Worm (Caenorhabditis elegans) whole organism, L4/young adult: ENCODE results near the gene efn-3.
"Not testable (repeated sequence)": the region's sequence is repeated elsewhere in the genome, so short reads cannot be mapped to it uniquely, and the experiment has no call there.

ENCODE experiments used
- W03F9.2 ChIP-seq: fragments of 150-350 bp; optimal IDR thresholded peaks from 2 replicates; lab custom pipeline; 2014; ENCODE audit warnings: missing biosample characterization, missing genetic modification characterization
- dao-5 ChIP-seq: sonication (generic microtip); optimal IDR thresholded peaks from 2 replicates; lab custom pipeline; 2016; ENCODE audit warnings: missing genotype, missing genetic modification characterization, moderate library complexity, missing compliant biosample characterization
- him-1 ChIP-seq: sonication (generic microtip); optimal IDR thresholded peaks from 2 replicates; lab custom pipeline; 2016; ENCODE audit warnings: missing genotype, missing genetic modification reagents, missing genetic modification characterization, missing compliant biosample characterization

Gene efn-3

DNA sequence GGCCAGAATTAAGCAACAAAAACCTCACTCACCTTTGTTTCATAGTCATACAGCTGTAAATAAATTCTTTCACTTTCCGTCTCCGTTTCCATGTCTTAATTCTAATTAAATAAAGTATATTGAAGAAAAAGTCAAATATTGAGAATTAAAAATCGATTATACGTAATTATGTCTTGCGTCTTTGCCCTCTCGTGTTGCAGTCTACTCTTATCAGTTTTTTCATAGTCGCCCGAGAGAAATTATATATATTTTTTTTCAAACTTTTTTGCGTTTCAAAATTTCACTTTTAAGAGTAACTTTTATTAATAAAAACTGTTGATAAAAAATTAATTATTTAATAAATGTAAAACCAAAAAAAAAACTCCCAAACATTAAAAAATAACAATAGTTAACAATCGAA lies 20.8 kb downstream of the efn-3 start, which contains the start of gene flr-1:
TSS of gene flr-1 (minus strand) at position 101 of the 400 bp plus-strand sequence.
- TF ChIP-seq him-1 (tag; lab: Kevin White, UChicago): no peak
- TF ChIP-seq dao-5: no peak
- no peak for TF ChIP-seq W03F9.2 (tag; lab: Kevin White, UChicago)

DNA sequence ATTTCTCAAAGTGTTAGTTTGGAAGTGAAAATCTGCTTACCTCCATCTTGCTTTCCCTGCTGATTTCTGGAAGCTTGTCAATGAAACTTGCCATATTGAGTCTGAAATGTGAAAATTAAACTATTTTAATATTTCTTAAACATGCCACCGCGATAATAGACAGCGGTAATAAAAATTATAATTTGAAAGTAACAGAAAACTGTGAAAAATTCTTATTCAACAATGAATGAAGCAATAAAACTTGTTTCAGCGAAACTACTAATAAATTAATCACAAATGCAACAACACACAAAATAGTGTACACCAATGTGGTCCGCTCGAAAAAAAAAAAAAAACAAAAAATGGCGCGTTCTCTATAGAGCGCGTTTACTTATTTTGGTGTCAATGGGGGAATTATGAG lies 25.7 kb downstream of the efn-3 start, which contains the start of gene F02D10.6:
TSS of gene F02D10.6 (minus strand) at position 101 of the 400 bp plus-strand sequence.
- TF ChIP-seq W03F9.2 (tag; lab: Kevin White, UChicago): no peak
- no peak for TF ChIP-seq dao-5
- no peak for TF ChIP-seq him-1 (tag; lab: Kevin White, UChicago)

DNA sequence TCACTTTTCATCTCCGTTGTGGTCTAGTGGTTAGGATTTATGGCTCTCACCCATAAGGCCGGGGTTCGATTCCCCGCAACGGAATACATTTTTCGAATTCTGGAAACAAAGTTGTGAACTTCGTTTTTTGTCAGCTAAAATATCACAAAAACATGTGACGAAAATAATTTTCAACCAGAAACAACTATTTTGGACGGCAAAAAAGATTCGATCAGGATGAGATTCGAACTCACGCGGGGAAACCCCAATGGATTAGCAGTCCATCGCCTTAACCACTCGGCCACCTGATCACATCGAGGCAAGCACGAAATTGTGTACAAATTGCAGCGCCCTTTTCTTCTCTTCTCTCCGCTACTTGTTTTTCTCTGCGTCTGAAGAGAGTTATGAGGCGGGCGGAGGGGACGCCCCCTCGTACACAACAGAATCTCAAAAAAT lies 28.6 kb downstream of the efn-3 start:
- TF ChIP-seq him-1 (tag; lab: Kevin White, UChicago): peak; percentile 69
- TF ChIP-seq W03F9.2 (tag; lab: Kevin White, UChicago): peak; percentile 44
- TF ChIP-seq dao-5: peak; percentile 68

DNA sequence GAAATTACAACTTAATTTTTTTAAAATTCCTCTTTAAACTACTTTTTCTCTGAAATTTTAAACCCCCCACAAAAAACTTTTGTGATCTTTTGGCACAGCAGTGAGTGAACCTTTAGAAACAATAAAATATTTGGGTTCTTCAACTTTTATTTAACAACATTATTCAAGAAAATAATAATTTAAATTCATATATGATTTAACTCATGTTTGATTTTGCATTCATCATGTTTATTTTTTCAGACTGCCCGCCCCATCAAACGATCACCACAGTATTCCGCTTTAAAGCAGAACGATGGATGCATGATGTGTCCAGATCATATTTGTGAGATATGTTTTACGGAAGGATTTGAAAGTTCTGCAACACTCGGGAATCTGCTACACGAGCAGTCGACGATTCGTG lies 30.8 kb downstream of the efn-3 start, which contains the start of gene set-8:
TSS of gene set-8 (plus strand) at position 301 of the 400 bp plus-strand sequence.
- TF ChIP-seq him-1 (tag; lab: Kevin White, UChicago) (no peak), W03F9.2 (tag; lab: Kevin White, UChicago) (no peak), dao-5 (no peak)

DNA sequence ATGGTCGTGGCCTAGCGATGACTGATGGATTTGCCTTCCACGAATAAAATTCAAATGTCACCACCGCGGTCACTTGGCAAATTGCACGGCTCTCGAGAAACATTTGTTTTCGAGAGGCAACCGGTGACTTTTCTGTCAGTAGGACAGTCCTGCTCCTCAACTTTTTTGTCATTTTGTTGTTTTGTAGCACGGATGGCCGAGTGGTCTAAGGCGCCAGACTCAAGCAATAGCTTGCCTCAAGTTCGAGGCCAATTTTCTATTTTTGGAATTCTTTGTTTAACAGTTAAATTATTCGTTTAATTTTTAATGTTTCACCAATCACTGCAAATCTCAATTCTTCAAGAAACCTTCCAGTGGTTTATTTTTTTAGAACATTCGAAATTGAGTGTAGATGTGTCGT lies 33.0 kb downstream of the efn-3 start:
- TF ChIP-seq dao-5 (no peak), W03F9.2 (tag; lab: Kevin White, UChicago) (no peak), him-1 (tag; lab: Kevin White, UChicago) (no peak)

DNA sequence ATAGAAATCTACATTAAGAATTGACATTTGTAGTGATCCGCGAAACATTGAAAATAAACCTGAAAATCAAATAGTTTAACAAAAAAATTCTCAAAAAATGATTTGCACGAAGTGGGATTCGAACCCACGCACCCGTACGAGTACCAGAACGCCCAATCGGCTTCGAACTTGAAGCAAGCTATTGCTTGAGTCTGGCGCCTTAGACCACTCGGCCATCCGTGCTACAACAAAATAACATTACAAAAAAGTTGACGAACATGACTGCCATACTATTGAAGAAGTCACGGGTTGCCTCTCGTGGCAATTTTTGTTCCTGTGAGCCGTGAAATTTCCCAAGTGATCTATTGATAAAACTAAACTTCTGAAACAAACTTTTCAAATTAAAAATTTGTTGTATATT lies 34.0 kb downstream of the efn-3 start:
- no peak for TF ChIP-seq dao-5
- TF ChIP-seq him-1 (tag; lab: Kevin White, UChicago): no peak
- no peak for TF ChIP-seq W03F9.2 (tag; lab: Kevin White, UChicago)

DNA sequence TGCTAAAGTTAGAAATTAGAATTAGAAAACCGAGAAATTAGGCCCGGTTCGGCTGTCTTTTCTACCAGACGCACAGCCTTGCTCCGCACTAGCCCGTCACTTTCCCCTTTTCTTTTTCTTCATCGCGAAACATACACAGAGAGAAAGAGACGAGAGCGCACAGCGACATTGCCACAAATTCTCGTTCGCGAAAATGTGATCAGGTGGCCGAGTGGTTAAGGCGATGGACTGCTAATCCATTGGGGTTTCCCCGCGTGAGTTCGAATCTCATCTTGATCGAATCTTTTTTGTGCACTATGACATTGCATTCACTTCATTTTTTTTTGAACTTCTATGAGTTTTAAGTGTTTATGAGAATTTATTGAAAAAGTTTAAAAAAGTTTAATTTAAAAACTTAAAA lies 34.8 kb downstream of the efn-3 start:
- TF ChIP-seq W03F9.2 (tag; lab: Kevin White, UChicago) (peak; percentile 49), dao-5 (no peak), him-1 (tag; lab: Kevin White, UChicago) (peak; percentile 9)

DNA sequence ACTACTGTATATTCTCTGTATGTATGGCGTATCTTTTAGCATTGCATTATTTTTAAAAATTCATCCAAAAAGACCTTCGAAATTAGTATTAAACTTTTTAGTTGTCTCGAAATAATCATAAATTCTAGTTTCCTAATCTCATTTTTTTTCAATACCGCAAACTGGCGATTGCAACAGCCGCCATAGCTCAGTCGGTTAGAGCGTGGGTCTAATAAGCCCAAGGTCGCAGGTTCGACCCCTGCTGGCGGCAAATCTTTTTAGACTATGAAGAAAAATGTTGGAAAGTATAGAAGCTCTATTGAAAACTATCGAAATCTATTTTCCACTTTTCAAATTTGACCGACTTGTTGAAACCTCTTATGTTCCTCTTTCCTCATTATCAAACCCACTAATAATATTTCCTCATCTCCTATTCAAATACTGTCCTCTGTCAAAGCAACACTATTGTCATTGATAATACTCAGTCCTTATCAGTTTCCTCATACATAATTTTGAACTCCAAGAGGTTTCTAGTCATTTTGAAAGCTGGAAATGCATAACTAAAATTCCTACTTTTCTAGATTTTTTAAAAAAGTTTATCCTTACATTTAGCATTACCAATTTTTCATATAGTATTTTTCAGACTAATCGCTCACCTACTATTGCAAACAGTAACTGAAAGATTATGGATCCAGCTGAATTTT lies 41.3 kb downstream of the efn-3 start, which contains the start of gene jmjd-3.3:
TSS of gene jmjd-3.3 (plus strand) at position 633 of the 683 bp plus-strand sequence.
- TF ChIP-seq dao-5 (no peak), W03F9.2 (tag; lab: Kevin White, UChicago) (no peak), him-1 (tag; lab: Kevin White, UChicago) (no peak)

DNA sequence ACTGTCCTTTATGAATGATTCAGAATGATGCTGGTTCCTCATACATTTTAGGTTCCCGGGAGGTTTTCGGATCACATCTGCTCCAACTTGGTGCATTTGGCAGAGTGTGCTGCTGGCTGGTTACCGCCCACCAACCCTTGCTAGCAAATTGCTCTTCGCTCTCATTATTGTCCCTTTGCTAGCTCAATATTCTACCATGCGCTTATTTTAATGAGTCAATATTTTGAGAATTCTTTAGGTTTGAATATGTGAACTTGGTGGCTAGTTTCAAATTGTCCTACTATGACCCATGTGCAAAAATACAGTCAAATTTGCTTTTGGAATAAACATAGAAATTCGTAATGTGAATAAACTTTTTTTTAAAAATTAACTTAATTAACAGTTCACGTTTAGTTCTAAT lies 42.1 kb downstream of the efn-3 start:
- TF ChIP-seq him-1 (tag; lab: Kevin White, UChicago) (no peak), dao-5 (no peak), W03F9.2 (tag; lab: Kevin White, UChicago) (no peak)

DNA sequence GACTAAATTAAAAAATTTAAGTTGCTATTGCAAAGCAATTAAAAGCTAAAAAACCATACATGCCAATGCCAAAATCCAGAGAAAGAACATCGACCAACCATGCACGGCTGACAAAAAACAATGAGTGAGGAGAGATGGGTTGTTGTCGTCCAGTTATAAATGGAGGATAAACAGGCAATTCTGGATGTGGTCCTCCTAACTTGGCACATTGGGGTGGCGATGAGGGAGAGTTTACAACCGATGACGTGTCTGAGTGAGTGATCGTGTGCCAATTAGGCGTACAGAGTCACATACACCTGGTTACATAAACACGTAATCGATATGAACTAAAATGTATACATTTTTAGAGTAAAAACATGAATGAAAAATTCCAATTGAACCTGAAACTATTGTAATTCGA lies 45.9 kb downstream of the efn-3 start, which contains the start of gene C29F7.10:
TSS of gene C29F7.10 (minus strand) at position 101 of the 400 bp plus-strand sequence.
- TF ChIP-seq W03F9.2 (tag; lab: Kevin White, UChicago); him-1 (tag; lab: Kevin White, UChicago); dao-5: not testable (repeated sequence)

DNA sequence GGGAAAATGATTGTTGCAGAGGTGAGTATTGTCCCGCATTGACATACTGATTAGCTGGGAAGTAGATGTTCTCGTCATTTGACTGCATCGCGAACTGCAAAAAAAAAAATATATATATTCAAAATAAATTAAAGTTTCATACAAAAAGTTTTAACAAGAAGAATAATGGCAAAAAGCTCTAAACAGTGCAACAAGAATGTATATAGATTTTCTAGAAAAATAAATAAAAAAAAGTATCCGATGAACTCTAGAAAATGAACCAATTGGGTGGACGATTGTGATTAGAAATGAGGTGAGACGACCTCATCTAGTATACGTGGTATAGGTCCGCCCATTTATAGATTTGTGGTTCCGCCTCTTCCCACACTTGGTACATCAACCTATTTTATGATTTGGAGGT lies 48.5 kb downstream of the efn-3 start, which contains the start of gene fkh-4:
TSS of gene fkh-4 (minus strand) at position 101 of the 400 bp plus-strand sequence.
- not testable (repeated sequence) for TF ChIP-seq him-1 (tag; lab: Kevin White, UChicago); dao-5; W03F9.2 (tag; lab: Kevin White, UChicago)
